Fruit fly (Drosophila melanogaster) S2 (cell line): ENCODE data around the gene CG8611.

Source experiments
- CG8478 ChIP-seq: fragments of >200 bp; optimal IDR thresholded peaks from 2 replicates; lab custom pipeline; 2018
- CTCF ChIP-seq, 2 experiments: fragments of >200 bp; optimal IDR thresholded peaks; 2 replicates each; lab custom pipeline; 2018

Gene CG8611

DNA sequence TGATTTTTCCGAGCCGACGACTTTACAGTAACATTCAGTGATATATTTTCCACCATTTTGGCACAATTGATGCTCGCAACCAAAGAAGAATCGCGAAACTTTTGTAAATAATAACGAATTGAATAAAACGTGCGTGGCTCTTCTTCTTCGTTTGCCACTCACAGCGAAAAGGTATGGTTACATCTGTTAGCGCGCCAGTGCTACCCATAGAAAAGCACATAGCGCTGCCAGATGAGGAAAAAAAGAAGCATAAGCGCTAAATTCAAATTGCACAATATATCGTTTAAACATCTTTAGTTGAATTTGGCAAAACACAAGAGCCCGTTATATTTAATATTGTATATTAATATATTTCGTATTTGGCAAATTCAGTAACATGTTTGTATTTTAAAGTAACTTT is at the start of gene CG8611:
Gene CG8611, minus strand, starts transcription at position 159 of the 400 bp plus-strand sequence.
- TF ChIP-seq CTCF (optimal IDR thresholded peaks at IDR 0.05; lab: Kevin White, UChicago) (peak in 1 of 2 experiments; percentile 36), CG8478 (lab: Kevin White, UChicago) (no peak)

DNA sequence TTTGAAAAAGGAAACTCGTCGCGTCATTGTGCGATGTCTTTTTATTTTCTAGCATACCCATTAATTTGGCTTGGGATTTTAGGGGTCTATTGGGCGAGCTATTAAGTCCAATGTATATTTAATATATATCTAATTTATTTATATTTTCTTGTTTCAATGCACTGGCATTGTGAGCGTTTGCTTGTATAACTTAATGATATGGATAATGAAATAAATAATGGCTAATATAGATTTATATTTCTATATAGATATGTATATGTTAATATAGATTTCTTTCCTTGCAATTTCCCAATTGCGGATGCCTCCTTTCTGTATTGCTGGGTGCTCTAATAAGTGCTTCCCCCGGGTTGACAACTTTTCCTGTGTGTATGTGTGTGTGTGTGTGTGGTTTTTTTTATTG is 49.6 kb upstream of the CG8611 start:
- TF ChIP-seq CTCF (optimal IDR thresholded peaks at IDR 0.05; lab: Kevin White, UChicago), result no peak
- TF ChIP-seq CG8478 (lab: Kevin White, UChicago), result no peak

DNA sequence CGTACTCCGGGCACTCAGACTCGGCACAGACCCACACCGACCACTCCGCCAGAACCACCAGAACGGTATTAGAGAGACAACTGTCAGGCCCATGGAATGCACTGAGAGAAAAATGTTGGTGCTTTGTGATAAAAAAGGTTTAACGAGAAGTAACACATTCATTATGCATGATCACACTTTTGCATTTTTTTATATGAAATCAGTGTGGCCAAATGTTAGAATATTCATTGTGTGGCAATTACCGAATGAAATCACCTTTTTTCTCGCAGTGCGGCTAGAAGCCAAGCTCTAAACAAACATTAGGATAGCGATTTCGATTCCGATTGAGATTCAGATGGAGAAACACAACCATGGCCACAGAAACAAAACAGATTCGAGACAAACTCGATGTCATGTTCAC is 43.6 kb upstream of the CG8611 start:
- TF ChIP-seq CTCF (optimal IDR thresholded peaks at IDR 0.05; lab: Kevin White, UChicago) (no peak), CG8478 (lab: Kevin White, UChicago) (no peak)

DNA sequence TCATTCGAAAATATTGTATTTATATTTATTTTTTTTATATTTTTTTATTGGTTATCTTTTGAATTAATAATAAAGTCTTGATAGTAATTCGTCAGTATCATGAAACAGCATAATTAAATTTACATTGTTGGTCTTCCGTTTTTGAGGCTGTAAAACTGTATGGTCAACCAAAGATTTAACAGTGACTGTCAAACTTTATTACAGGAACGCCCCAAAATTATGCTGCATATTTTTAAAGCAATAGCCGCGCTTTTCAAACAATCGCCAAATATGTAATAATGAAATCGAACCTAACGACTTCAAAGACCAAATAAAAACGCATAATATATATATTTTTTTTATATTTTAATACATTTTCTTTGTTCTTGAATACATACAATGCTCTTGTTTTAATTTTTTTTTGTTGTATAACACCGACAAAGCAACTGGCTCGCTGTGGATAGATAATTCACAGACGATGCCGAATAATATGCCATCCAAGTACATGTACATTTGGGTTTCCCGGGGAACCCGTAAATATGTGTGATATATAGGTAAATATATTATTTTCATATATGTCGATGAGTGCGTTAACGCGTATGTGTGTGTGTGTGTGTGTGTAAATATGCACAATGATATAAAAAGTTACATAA is 34.0 kb upstream of the CG8611 start:
- no peak for TF ChIP-seq CG8478 (lab: Kevin White, UChicago)
- TF ChIP-seq CTCF (optimal IDR thresholded peaks at IDR 0.05; lab: Kevin White, UChicago), result peak in 1 of 2 experiments; percentile 36

DNA sequence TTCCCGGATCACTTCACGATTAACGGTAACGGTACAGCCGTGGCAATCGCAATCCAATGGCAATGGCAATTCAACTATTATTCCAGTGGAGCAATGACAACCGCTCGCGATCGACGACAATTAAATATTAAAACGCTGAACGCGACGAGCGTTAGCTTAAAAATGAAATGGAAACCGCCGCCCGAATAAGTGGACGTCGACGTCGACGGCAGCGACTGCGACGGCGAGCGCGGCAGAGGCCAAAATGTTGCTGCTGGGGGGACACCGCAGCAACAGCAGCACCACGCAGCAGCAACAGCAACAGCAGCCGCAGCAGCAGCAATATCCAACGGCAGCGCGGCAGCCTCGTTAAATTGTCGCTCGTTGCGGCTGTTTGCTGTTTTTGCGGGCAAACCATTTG is 30.5 kb upstream of the CG8611 start, which contains the start of gene CG8568:
Gene CG8568, minus strand, starts transcription at position 101 of the 400 bp plus-strand sequence.
- no peak for TF ChIP-seq CG8478 (lab: Kevin White, UChicago)
- TF ChIP-seq CTCF (optimal IDR thresholded peaks at IDR 0.05; lab: Kevin White, UChicago), result no peak

DNA sequence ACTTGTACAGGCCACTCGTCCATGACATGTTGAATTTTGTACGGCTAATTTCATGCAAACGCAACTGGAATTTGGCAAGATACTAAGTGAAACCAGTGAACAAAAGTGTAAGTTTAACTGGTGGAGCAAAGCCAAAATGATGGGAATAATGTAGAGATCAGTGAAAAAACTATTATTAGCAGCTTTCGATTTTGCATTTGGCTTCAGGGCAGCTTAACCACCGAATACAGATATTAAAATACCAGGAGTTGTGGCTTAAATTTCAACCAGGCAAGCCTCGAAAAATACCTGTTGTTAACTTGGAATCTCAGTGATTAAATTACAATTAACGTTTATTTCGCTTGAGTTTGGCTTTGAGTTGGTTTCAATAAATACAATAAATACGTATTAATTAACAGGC is 26.7 kb upstream of the CG8611 start, which contains the start of gene p-cup:
Gene p-cup, minus strand, starts transcription at position 101 of the 400 bp plus-strand sequence.
- TF ChIP-seq CTCF (optimal IDR thresholded peaks at IDR 0.05; lab: Kevin White, UChicago), result no peak
- no peak for TF ChIP-seq CG8478 (lab: Kevin White, UChicago)

DNA sequence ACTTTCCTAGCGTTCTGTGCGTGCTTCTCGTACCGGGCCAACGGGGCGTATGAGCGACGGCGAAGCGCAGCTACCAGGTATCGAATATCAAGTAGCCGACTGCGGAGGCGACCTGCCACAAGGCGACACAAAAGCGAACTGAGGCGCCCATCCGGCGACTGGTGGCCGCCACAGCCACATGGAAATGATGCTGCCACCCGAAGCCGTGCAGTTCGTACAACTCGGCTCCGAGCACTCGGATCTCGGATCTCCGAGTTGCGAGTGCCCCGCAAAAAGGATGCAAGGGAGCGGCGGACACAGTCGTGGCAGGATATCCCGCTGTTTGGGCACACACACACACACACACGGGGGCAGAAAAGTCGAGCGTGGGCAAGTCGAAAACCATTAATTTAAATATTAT is 21.9 kb upstream of the CG8611 start, which contains the start of the genes CG12994 and CG46464:
Gene CG12994, minus strand, starts transcription at position 115 of the 400 bp plus-strand sequence.
Gene CG46464, minus strand, starts transcription at position 115 of the 400 bp plus-strand sequence.
- TF ChIP-seq CG8478 (lab: Kevin White, UChicago), result no peak
- no peak for TF ChIP-seq CTCF (optimal IDR thresholded peaks at IDR 0.05; lab: Kevin White, UChicago)

DNA sequence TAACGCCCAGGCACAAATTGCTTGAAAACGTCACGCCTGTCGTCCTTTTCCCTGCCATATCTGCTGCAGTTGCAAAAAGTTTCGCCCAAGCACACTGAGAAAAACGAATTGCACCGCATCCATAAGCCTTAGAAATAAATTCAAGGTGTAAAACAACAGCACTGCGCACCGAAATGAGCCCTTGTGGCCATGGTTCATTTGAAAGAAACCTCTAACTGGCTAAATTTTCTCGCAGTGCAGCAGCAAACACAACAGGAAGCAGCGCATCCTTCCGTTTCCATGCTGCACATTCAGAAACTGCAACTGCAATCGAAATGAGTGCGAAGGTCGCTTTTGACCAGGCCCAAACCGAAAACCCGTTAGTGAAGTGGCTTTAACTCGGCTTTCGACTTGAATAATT is 2.4 kb upstream of the CG8611 start:
- TF ChIP-seq CTCF (optimal IDR thresholded peaks at IDR 0.05; lab: Kevin White, UChicago), result no peak
- TF ChIP-seq CG8478 (lab: Kevin White, UChicago), result no peak

DNA sequence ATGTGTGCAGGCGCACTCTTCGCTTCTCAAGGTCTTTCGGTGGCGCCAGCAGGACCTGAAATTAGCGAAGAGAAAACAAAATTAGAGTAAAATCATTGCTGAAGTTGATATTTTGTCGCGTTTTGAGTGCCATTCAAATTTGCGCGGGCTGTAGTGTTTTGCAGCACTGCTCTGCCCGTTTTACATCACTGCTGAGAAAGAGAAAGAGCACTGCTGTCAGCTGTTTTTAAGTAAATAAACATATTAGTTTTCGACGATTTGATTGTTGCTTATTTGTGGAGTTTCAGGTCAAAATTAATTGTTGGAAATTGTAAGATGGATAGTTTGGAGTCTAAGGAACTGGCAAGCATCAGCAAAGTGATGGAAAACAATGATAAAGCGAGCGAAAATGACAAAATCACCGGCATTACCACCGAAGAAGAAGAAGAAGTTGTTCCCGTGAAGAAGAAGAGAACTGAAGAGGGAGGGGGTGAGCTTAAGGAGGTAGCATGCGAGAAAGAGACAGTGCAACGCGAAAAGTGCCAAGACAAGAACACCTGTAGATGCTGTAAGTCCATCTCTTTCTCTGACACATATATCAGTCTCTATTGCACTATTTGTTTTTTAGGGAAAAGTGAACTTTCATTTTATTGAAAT is 1.5 kb upstream of the CG8611 start, which contains the start of gene ENGase:
Gene ENGase, plus strand, starts transcription at position 282 of the 636 bp plus-strand sequence.
- TF ChIP-seq CG8478 (lab: Kevin White, UChicago) (no peak), CTCF (optimal IDR thresholded peaks at IDR 0.05; lab: Kevin White, UChicago) (no peak)

DNA sequence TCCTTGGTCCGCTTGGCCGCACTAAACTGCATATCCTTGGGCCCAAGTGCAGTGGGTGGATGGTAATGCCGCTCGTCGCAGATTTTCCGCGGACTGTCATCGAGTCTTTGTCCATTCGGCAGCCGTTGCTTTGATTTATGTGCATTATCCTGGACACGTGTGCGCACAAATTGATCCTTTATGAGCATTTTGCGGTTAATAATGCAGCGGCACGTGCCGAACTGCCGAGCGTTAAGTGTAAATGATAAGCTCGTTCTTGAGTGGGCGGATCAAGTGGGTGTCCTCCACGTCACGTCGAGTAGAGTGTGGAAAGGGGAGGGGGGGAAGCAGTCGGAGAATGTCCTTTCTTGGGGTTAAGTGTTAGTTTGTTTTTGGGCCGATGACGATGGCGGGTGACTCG is 14.2 kb downstream of the CG8611 start:
- no peak for TF ChIP-seq CTCF (optimal IDR thresholded peaks at IDR 0.05; lab: Kevin White, UChicago)

DNA sequence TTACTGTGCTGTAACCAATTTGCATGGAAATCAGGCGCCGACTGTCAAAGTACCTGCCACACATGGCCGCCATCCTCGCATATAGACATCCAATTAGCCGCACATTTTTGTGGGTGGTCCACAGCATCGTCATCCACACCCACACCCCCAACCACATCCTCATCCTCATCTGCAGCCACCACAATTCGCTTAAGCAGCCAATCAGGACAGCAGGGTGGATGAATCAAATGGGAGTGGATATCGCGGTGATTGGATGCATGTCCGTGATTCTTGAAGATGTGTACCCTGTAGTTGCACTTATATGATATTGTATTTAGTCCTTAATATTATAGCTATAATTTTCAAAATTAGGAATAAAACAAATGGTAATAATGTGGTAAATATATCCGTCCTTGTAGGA is 17.1 kb downstream of the CG8611 start:
- TF ChIP-seq CTCF (optimal IDR thresholded peaks at IDR 0.05; lab: Kevin White, UChicago), result no peak
- no peak for TF ChIP-seq CG8478 (lab: Kevin White, UChicago)

DNA sequence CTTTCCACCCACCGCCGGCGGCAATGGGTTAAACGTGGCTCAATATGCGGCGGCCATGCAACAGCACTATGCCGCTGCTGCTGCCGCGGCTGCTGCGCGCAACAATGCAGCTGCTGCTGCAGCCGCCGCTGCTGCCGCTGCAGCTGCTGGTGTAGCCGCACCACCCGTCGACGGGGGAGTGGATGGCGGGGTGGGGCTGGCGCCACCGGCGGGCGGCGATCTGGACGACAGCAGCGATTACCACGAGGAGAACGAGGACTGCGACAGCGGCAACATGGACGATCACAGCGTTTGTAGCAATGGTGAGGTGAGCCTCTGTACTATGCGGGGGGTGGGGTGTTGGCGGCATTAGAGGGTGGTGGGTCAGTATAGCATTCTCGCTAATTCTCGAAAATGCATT is 23.7 kb downstream of the CG8611 start:
- TF ChIP-seq CG8478 (lab: Kevin White, UChicago) (no peak), CTCF (optimal IDR thresholded peaks at IDR 0.05; lab: Kevin White, UChicago) (no peak)

DNA sequence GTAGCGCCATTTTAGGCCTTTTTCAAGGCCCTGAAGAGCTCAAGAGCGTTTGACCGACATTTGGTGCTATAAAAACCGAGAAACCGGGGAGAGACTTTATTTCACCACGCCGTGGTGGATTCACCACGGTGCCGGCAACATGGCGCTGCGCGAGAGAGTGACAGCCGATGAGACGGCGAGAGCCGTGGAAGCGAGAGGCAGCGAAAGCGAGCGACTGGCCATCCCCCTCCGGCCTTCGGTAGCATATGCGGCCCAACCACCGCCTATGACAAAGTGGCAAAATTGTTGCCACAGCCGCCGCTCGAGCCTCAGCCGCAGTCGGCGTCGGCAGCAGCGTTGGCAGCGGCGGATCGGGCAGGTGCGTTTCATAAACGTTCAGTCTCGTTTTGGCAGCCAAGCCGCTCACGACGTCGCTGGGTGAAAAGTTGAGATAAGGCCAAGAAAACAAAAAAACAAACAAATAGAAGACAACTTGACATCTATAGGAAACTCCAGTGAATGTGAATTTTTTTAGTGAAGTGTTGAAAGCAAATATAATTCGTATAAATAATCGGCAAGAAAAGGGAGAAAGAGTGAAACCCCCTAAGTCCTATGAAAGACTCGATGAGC is 24.7 kb downstream of the CG8611 start, which contains the start of gene B-H1:
Gene B-H1, plus strand, starts transcription at position 376 of the 609 bp plus-strand sequence.
- TF ChIP-seq CG8478 (lab: Kevin White, UChicago) (no peak), CTCF (optimal IDR thresholded peaks at IDR 0.05; lab: Kevin White, UChicago) (peak; percentile 4 to 38)

DNA sequence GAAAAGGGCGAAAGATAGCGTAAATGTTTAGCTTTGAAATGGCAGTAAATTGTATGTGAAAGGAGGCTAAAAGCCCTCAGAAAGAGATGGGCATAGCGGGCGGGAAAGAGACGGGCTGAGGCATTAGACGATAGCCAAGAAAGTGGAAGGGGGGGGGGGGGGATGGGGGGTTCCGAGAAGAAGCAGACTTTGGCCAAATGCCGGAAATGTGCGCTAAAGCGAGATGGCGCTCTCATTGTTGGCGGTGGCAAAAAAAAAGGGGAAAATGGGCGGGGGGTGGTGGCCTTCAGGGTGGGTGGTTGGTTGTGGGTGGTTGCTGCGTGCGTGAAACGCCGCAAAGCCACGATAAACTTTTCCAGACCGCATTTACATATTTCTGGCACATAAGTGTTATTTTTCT is 39.0 kb downstream of the CG8611 start:
- no peak for TF ChIP-seq CG8478 (lab: Kevin White, UChicago)
- no peak for TF ChIP-seq CTCF (optimal IDR thresholded peaks at IDR 0.05; lab: Kevin White, UChicago)

DNA sequence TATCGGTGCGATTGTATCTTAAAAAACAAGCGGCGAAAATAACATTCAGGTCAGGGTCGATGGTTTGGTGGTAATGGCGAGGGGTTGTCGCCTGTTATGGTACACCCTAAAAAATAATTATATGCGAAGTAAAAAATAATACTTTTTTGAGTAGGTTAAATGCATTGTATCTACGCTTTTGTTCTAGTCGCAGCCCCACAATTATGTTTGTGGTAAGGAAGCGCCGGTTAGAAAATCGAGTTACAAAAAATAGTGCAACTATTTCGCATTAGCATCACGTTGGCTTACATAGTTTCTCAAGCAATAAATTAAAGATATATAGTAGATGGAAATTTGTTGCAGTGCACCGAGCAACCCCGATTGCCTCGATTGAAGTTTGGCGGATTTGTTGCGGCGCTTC is 42.5 kb downstream of the CG8611 start:
- no peak for TF ChIP-seq CG8478 (lab: Kevin White, UChicago)
- TF ChIP-seq CTCF (optimal IDR thresholded peaks at IDR 0.05; lab: Kevin White, UChicago), result no peak
